Worm (Caenorhabditis elegans) whole organism, late embryonic: ENCODE measurements around the gene msp-31.

Experiments used
- ceh-34 ChIP-seq: sonication (generic microtip); optimal IDR thresholded peaks from 2 replicates; lab custom pipeline; 2016; ENCODE audit warnings: mild to moderate bottlenecking, missing genetic modification characterization, missing compliant biosample characterization
- npax-4 ChIP-seq: sonication (generic microtip); optimal IDR thresholded peaks from 2 replicates; lab custom pipeline; 2016; ENCODE audit warnings: missing genetic modification characterization, missing compliant biosample characterization
- tbx-2 ChIP-seq: sonication (generic microtip); optimal IDR thresholded peaks from 2 replicates; lab custom pipeline; 2016; ENCODE audit warnings: missing genetic modification characterization, missing compliant biosample characterization
- unc-86 ChIP-seq: sonication (generic microtip); optimal IDR thresholded peaks from 2 replicates; lab custom pipeline; 2016; ENCODE audit warnings: missing genetic modification characterization, missing compliant biosample characterization

ce11 chrII:4882498-4882897 lies 33.9 kb downstream of the msp-31 start:
- no peak for TF ChIP-seq tbx-2 (tag; lab: Kevin White, UChicago)
- no peak for TF ChIP-seq ceh-34 (tag; lab: Kevin White, UChicago)
- TF ChIP-seq npax-4 (tag; lab: Kevin White, UChicago), result no peak
- TF ChIP-seq unc-86, result no peak
